Worm (Caenorhabditis elegans) whole organism, early embryonic: Measurements from ENCODE around the gene Y73F8A.36.

Source experiments
- B0310.2 ChIP-seq: sonication (generic microtip); optimal IDR thresholded peaks from 2 replicates; lab custom pipeline; 2016; ENCODE audit warnings: mild to moderate bottlenecking, missing genetic modification characterization, missing compliant biosample characterization
- F13C5.2 ChIP-seq: sonication (generic microtip); optimal IDR thresholded peaks from 2 replicates; lab custom pipeline; 2017; ENCODE audit warnings: mild to moderate bottlenecking, missing genetic modification characterization, inconsistent platforms, missing compliant biosample characterization
- aly-1 ChIP-seq: sonication (generic microtip); optimal IDR thresholded peaks from 2 replicates; lab custom pipeline; 2016; ENCODE audit warnings: missing genetic modification characterization, missing compliant biosample characterization
- ama-1 ChIP-seq: fragments of 150-350 bp; optimal IDR thresholded peaks from 2 replicates; lab custom pipeline; 2014
- ceh-13 ChIP-seq: fragments of 200-800 bp; sonication (Bioruptor generic); optimal IDR thresholded peaks from 2 replicates; lab custom pipeline; 2018; ENCODE audit warnings: mild to moderate bottlenecking, missing genetic modification characterization, missing compliant biosample characterization
- ceh-36 ChIP-seq: sonication (generic microtip); optimal IDR thresholded peaks from 2 replicates; lab custom pipeline; 2016; ENCODE audit warnings: missing genetic modification characterization, inconsistent platforms, missing compliant biosample characterization
- ets-7 ChIP-seq: sonication (generic microtip); optimal IDR thresholded peaks from 2 replicates; lab custom pipeline; 2016; ENCODE audit warnings: missing genotype, missing genetic modification characterization, missing compliant biosample characterization
- flt-1 ChIP-seq: fragments of 200-800 bp; sonication (Bioruptor generic); IDR thresholded peaks from 2 replicates; pipeline ENCODE4 v1.3.6; 2022; ENCODE audit warnings: missing genetic modification characterization, missing compliant biosample characterization
- hmbx-1 ChIP-seq: sonication (generic microtip); optimal IDR thresholded peaks from 2 replicates; lab custom pipeline; 2016; ENCODE audit warnings: mild to moderate bottlenecking, missing genetic modification characterization, missing compliant biosample characterization
- hmg-4 ChIP-seq: fragments of 200-800 bp; sonication (Bioruptor generic); optimal IDR thresholded peaks from 2 replicates; lab custom pipeline; 2018; ENCODE audit warnings: mild to moderate bottlenecking, missing genetic modification characterization, missing compliant biosample characterization
- hnd-1 ChIP-seq: sonication (generic microtip); optimal IDR thresholded peaks from 2 replicates; lab custom pipeline; 2016; ENCODE audit warnings: missing genetic modification characterization, missing compliant biosample characterization
- pes-1 ChIP-seq: fragments of 200-800 bp; sonication (Bioruptor generic); IDR thresholded peaks from 2 replicates; pipeline ENCODE4 v1.3.6; 2022; ENCODE audit warnings: missing genetic modification reagents, missing genetic modification characterization, missing compliant biosample characterization
- scrt-1 ChIP-seq: fragments of 200-800 bp; sonication (Bioruptor generic); IDR thresholded peaks from 2 replicates; pipeline ENCODE4 v1.3.6; 2022; ENCODE audit warnings: missing genetic modification characterization, missing compliant biosample characterization
- sea-1 ChIP-seq: fragments of 200-800 bp; sonication (Bioruptor generic); conservative IDR thresholded peaks from 2 replicates; pipeline ENCODE4 v1.3.6; 2022; ENCODE audit warnings: missing genetic modification characterization, missing compliant biosample characterization
- tbx-11 ChIP-seq: fragments of 200-800 bp; sonication (Bioruptor generic); IDR thresholded peaks from 2 replicates; pipeline ENCODE4 v1.3.6; 2022; ENCODE audit warnings: missing genetic modification characterization, missing compliant biosample characterization
- tbx-37 ChIP-seq: fragments of 200-800 bp; sonication (Bioruptor generic); conservative IDR thresholded peaks from 2 replicates; pipeline ENCODE4 v1.3.6; 2022; ENCODE audit warnings: missing genetic modification reagents, missing genetic modification characterization, missing compliant biosample characterization
- tra-4 ChIP-seq: sonication (generic microtip); optimal IDR thresholded peaks from 2 replicates; lab custom pipeline; 2017; ENCODE audit warnings: missing genetic modification characterization, missing compliant biosample characterization

Y73F8A.36 gene

DNA sequence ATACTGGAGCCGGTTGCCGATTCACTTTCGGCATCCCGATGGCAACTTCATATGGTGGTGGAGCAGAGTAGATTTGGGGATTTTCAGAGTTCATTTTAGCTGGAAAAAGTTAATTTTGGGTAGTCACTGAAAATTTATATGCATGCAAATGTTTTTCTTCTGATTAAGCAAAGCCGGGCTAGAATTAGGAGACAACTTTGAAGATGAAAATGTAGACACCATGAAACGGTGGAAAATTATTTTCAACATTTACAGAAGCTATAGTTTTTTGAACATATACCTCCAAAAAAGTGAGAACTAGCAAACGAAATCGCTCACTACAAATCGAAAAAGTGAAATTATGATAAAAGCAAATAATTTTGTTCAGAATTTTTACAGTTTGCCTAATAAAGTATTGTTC, 25.5 kb upstream of the Y73F8A.36 start, which contains the start of gene Y40H7A.11:
Y40H7A.11 (minus strand) TSS at position 101 of the 400 bp plus-strand sequence.
- no peak for TF ChIP-seq hmbx-1 (tag; lab: Kevin White, UChicago)
- no peak for TF ChIP-seq hmg-4 (GFP tag; lab: Kevin White, UChicago)
- TF ChIP-seq sea-1 = no peak
- no peak for TF ChIP-seq hnd-1 (tag; lab: Kevin White, UChicago)
- TF ChIP-seq tra-4 = no peak
- no peak for TF ChIP-seq ceh-13 (GFP tag; lab: Kevin White, UChicago)
- no peak for TF ChIP-seq flt-1 (GFP tag; lab: Robert Waterston, UW)
- no peak for TF ChIP-seq scrt-1 (GFP tag; lab: Robert Waterston, UW)
- TF ChIP-seq tbx-11 (GFP tag; lab: Robert Waterston, UW) = no peak

DNA sequence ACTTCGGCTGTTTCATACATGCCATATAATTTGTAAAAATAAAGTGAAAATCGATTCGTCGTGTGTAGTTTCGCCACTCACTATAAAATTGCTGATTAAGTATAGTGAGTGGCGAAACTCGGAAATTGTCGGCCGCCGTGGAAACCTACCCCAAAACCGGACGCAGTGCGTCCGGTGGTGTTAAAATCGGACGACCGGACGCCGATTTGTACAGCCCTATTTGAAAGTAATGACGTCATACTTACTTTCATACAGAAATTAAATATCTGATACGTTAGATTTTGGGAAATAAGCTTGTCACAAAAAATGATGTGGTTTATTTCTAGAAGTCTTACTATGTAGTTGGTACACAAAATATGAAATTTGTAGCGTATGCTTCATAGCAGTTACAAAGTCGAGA, 11.5 kb upstream of the Y73F8A.36 start:
- TF ChIP-seq hmg-4 (GFP tag; lab: Kevin White, UChicago) (no peak), tbx-11 (GFP tag; lab: Robert Waterston, UW) (no peak), sea-1 (no peak), tbx-37 (no peak), ceh-36 (tag; lab: Kevin White, UChicago) (no peak), flt-1 (GFP tag; lab: Robert Waterston, UW) (no peak), tra-4 (no peak), ceh-13 (GFP tag; lab: Kevin White, UChicago) (no peak)

ce11 chrIV:15234943-15235605, 10.7 kb upstream of the Y73F8A.36 start, which contains the start of gene pkd-2:
Gene pkd-2, minus strand, starts transcription at chrIV:15234993.
- TF ChIP-seq hmbx-1 (tag; lab: Kevin White, UChicago) (no peak), tbx-11 (GFP tag; lab: Robert Waterston, UW) (no peak), flt-1 (GFP tag; lab: Robert Waterston, UW) (no peak), B0310.2 (tag; lab: Kevin White, UChicago) (no peak), pes-1 (no peak), ama-1 (lab: Kevin White, UChicago) (no peak), F13C5.2 (tag; lab: Kevin White, UChicago) (no peak), scrt-1 (GFP tag; lab: Robert Waterston, UW) (no peak), tbx-37 (no peak), ets-7 (tag; lab: Kevin White, UChicago) (no peak), hnd-1 (tag; lab: Kevin White, UChicago) (no peak), hmg-4 (GFP tag; lab: Kevin White, UChicago) (no peak), aly-1 (tag; lab: Kevin White, UChicago) (no peak), ceh-36 (tag; lab: Kevin White, UChicago) (no peak), sea-1 (no peak), tra-4 (no peak), ceh-13 (GFP tag; lab: Kevin White, UChicago) (no peak)

ce11 chrIV:15235856-15236255, 9.9 kb upstream of the Y73F8A.36 start, which contains the start of gene lgc-52:
Gene lgc-52, plus strand, starts transcription at chrIV:15236123.
- TF ChIP-seq pes-1 = no peak
- TF ChIP-seq tra-4 = no peak
- no peak for TF ChIP-seq ets-7 (tag; lab: Kevin White, UChicago)
- TF ChIP-seq flt-1 (GFP tag; lab: Robert Waterston, UW) = no peak
- no peak for TF ChIP-seq sea-1
- TF ChIP-seq aly-1 (tag; lab: Kevin White, UChicago) = no peak
- TF ChIP-seq hnd-1 (tag; lab: Kevin White, UChicago) = no peak
- no peak for TF ChIP-seq tbx-37
- TF ChIP-seq ceh-13 (GFP tag; lab: Kevin White, UChicago) = no peak
- TF ChIP-seq scrt-1 (GFP tag; lab: Robert Waterston, UW) = no peak

- TF ChIP-seq tra-4 = no peak
- TF ChIP-seq B0310.2 (tag; lab: Kevin White, UChicago) = no peak
- no peak for TF ChIP-seq ceh-13 (GFP tag; lab: Kevin White, UChicago)
- no peak for TF ChIP-seq scrt-1 (GFP tag; lab: Robert Waterston, UW)
- TF ChIP-seq tbx-11 (GFP tag; lab: Robert Waterston, UW) = no peak
- no peak for TF ChIP-seq ama-1 (lab: Kevin White, UChicago)
- TF ChIP-seq sea-1 = no peak
- TF ChIP-seq ets-7 (tag; lab: Kevin White, UChicago) = no peak
- no peak for TF ChIP-seq ceh-36 (tag; lab: Kevin White, UChicago)
- TF ChIP-seq hnd-1 (tag; lab: Kevin White, UChicago) = no peak
- no peak for TF ChIP-seq hmg-4 (GFP tag; lab: Kevin White, UChicago)
- TF ChIP-seq pes-1 = no peak
- no peak for TF ChIP-seq aly-1 (tag; lab: Kevin White, UChicago)
Observed at ce11 chrIV:15251075-15251474, 5.3 kb downstream of the Y73F8A.36 start.

DNA sequence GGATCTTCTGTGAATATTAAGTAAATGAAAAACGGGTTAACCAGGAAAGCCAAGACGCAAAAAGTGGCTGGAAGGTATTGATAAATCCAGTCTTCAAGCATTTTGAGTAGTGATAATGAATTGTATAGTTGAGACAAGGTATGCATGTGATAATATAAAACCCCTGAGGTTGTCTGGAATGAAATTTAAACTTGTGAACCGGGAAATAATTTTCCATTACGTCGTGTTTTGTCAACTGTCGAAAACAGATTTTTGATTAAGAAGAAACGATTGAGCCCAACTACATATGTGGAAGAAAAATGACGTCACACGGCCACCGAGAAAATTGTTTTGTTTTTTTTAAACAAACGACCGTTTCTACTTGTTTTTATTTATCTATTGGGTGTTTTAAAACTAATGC, 6.4 kb downstream of the Y73F8A.36 start, which contains the start of gene srj-42:
srj-42 (minus strand) TSS at position 101 of the 400 bp plus-strand sequence.
- no peak for TF ChIP-seq scrt-1 (GFP tag; lab: Robert Waterston, UW)
- no peak for TF ChIP-seq ama-1 (lab: Kevin White, UChicago)
- TF ChIP-seq aly-1 (tag; lab: Kevin White, UChicago) = no peak
- no peak for TF ChIP-seq tra-4
- no peak for TF ChIP-seq hmbx-1 (tag; lab: Kevin White, UChicago)
- TF ChIP-seq flt-1 (GFP tag; lab: Robert Waterston, UW) = no peak
- TF ChIP-seq B0310.2 (tag; lab: Kevin White, UChicago) = no peak
- no peak for TF ChIP-seq hnd-1 (tag; lab: Kevin White, UChicago)
- no peak for TF ChIP-seq tbx-37
- no peak for TF ChIP-seq ceh-36 (tag; lab: Kevin White, UChicago)
- TF ChIP-seq hmg-4 (GFP tag; lab: Kevin White, UChicago) = no peak
- no peak for TF ChIP-seq ceh-13 (GFP tag; lab: Kevin White, UChicago)
- TF ChIP-seq F13C5.2 (tag; lab: Kevin White, UChicago) = no peak
- TF ChIP-seq sea-1 = no peak

- TF ChIP-seq pes-1 = no peak
- TF ChIP-seq tra-4 = no peak
- TF ChIP-seq flt-1 (GFP tag; lab: Robert Waterston, UW) = no peak
- TF ChIP-seq hmg-4 (GFP tag; lab: Kevin White, UChicago) = no peak
- TF ChIP-seq sea-1 = no peak
- no peak for TF ChIP-seq ceh-13 (GFP tag; lab: Kevin White, UChicago)
- TF ChIP-seq tbx-11 (GFP tag; lab: Robert Waterston, UW) = no peak
- TF ChIP-seq ets-7 (tag; lab: Kevin White, UChicago) = no peak
- TF ChIP-seq ama-1 (lab: Kevin White, UChicago) = no peak
- no peak for TF ChIP-seq tbx-37
- TF ChIP-seq aly-1 (tag; lab: Kevin White, UChicago) = no peak
- no peak for TF ChIP-seq hmbx-1 (tag; lab: Kevin White, UChicago)
- no peak for TF ChIP-seq ceh-36 (tag; lab: Kevin White, UChicago)
- TF ChIP-seq B0310.2 (tag; lab: Kevin White, UChicago) = no peak
- TF ChIP-seq scrt-1 (GFP tag; lab: Robert Waterston, UW) = no peak
- TF ChIP-seq F13C5.2 (tag; lab: Kevin White, UChicago) = no peak
- no peak for TF ChIP-seq hnd-1 (tag; lab: Kevin White, UChicago)
Observed at ce11 chrIV:15259548-15259947, 13.8 kb downstream of the Y73F8A.36 start, which contains the start of gene Y73F8A.5. Gene Y73F8A.5, plus strand, starts transcription at chrIV:15259868.
